Fruit fly (Drosophila melanogaster) whole organism, embryonic: ENCODE data around the gene slpr.

Experiments
- Abd-B ChIP-seq: fragments of 200-800 bp; sonication (Bioruptor generic); optimal IDR thresholded peaks from 2 replicates; lab custom pipeline; 2018; ENCODE audit warnings: missing biosample characterization, mild to moderate bottlenecking, missing genetic modification characterization, moderate library complexity
- Ada2b ChIP-seq: fragments of 200-800 bp; sonication (Bioruptor generic); IDR thresholded peaks from 2 replicates; pipeline ENCODE4 v1.3.6; 2022; ENCODE audit warnings: missing biosample characterization, missing genetic modification characterization
- Antp ChIP-seq: fragments of 200-800 bp; sonication (Bioruptor generic); optimal IDR thresholded peaks from 3 replicates; lab custom pipeline; 2016; ENCODE audit warnings: missing biosample characterization, missing genetic modification characterization
- B-H1 ChIP-seq: fragments of 200-800 bp; sonication (Bioruptor generic); IDR thresholded peaks from 3 replicates; pipeline ENCODE4 v1.3.6; 2022; ENCODE audit warnings: missing biosample characterization, missing genetic modification characterization
- BtbVII ChIP-seq: fragments of 200-800 bp; sonication (Bioruptor generic); optimal IDR thresholded peaks from 3 replicates; lab custom pipeline; 2017; ENCODE audit warnings: missing biosample characterization, mild to moderate bottlenecking, missing genetic modification characterization
- CG10366 ChIP-seq: fragments of 200-800 bp; sonication (Bioruptor generic); IDR thresholded peaks from 2 replicates; pipeline ENCODE4 v1.3.6; 2022; ENCODE audit warnings: missing biosample characterization, missing genetic modification characterization
- CG10431 ChIP-seq: fragments of 200-800 bp; sonication (Bioruptor generic); optimal IDR thresholded peaks from 3 replicates; lab custom pipeline; 2018; ENCODE audit warnings: missing biosample characterization, mild to moderate bottlenecking, missing genetic modification characterization
- CG11085 ChIP-seq: fragments of 200-800 bp; sonication (Bioruptor generic); IDR thresholded peaks from 2 replicates; pipeline ENCODE4 v1.3.6; 2022; ENCODE audit warnings: missing biosample characterization, missing genetic modification characterization
- CG12299 ChIP-seq: fragments of 200-800 bp; sonication (Bioruptor generic); optimal IDR thresholded peaks from 2 replicates; lab custom pipeline; 2018; ENCODE audit warnings: missing biosample characterization, mild to moderate bottlenecking, missing genetic modification characterization
- CG12769 ChIP-seq: fragments of 200-800 bp; sonication (Bioruptor generic); optimal IDR thresholded peaks from 2 replicates; lab custom pipeline; 2019; ENCODE audit warnings: missing biosample characterization, mild to moderate bottlenecking, missing genetic modification characterization, moderate library complexity
- CG15479 ChIP-seq: fragments of 200-800 bp; sonication (Bioruptor generic); optimal IDR thresholded peaks from 3 replicates; lab custom pipeline; 2019; ENCODE audit warnings: missing biosample characterization, mild to moderate bottlenecking, missing genetic modification characterization, moderate library complexity
- CG1603 ChIP-seq: fragments of 200-800 bp; sonication (Bioruptor generic); optimal IDR thresholded peaks from 2 replicates; lab custom pipeline; 2019; ENCODE audit warnings: missing biosample characterization, mild to moderate bottlenecking, missing genetic modification characterization, moderate library complexity
- CG16863 ChIP-seq: fragments of 200-800 bp; sonication (Bioruptor generic); optimal IDR thresholded peaks from 3 replicates; lab custom pipeline; 2016; ENCODE audit warnings: missing biosample characterization, missing genetic modification characterization
- CG1832 ChIP-seq: fragments of 200-800 bp; sonication (Bioruptor generic); optimal IDR thresholded peaks from 2 replicates; lab custom pipeline; 2017; ENCODE audit warnings: missing biosample characterization, mild to moderate bottlenecking, missing genetic modification characterization, inconsistent platforms
- CG2120 ChIP-seq: fragments of 200-800 bp; sonication (Bioruptor generic); optimal IDR thresholded peaks from 3 replicates; lab custom pipeline; 2016; ENCODE audit warnings: missing biosample characterization, missing genetic modification characterization
- CG2199 ChIP-seq: fragments of 200-800 bp; sonication (Bioruptor generic); IDR thresholded peaks from 3 replicates; pipeline ENCODE4 v1.3.6; 2022; ENCODE audit warnings: missing biosample characterization, missing genetic modification characterization
- CG30431 ChIP-seq: fragments of 200-800 bp; sonication (Bioruptor generic); optimal IDR thresholded peaks from 2 replicates; lab custom pipeline; 2017; ENCODE audit warnings: missing biosample characterization, missing genetic modification characterization
- CG32532 ChIP-seq: fragments of 200-800 bp; sonication (Bioruptor generic); IDR thresholded peaks from 2 replicates; pipeline ENCODE4 v1.3.6; 2022; ENCODE audit warnings: missing biosample characterization, missing genetic modification characterization
- CG32767 ChIP-seq: fragments of 200-800 bp; sonication (Bioruptor generic); IDR thresholded peaks from 2 replicates; pipeline ENCODE4 v1.3.6; 2022; ENCODE audit warnings: missing biosample characterization, missing genetic modification characterization
- CG32772 ChIP-seq: fragments of 200-800 bp; sonication (Bioruptor generic); IDR thresholded peaks from 2 replicates; pipeline ENCODE4 v1.3.6; 2022; ENCODE audit warnings: missing biosample characterization, missing genetic modification characterization
- CG34376 ChIP-seq: fragments of 200-800 bp; sonication (Bioruptor generic); optimal IDR thresholded peaks from 2 replicates; lab custom pipeline; 2018; ENCODE audit warnings: missing biosample characterization, mild to moderate bottlenecking, missing genetic modification characterization
- CG3838 ChIP-seq: fragments of 200-800 bp; sonication (Bioruptor generic); optimal IDR thresholded peaks from 3 replicates; lab custom pipeline; 2016; ENCODE audit warnings: missing biosample characterization, missing genetic modification characterization
- CG7357 ChIP-seq: fragments of 200-800 bp; sonication (Bioruptor generic); IDR thresholded peaks from 3 replicates; pipeline ENCODE4 v1.3.6; 2022; ENCODE audit warnings: missing biosample characterization, missing genetic modification characterization
- CG9437 ChIP-seq: fragments of 200-800 bp; sonication (Bioruptor generic); optimal IDR thresholded peaks from 2 replicates; lab custom pipeline; 2018; ENCODE audit warnings: missing biosample characterization, mild to moderate bottlenecking, missing genetic modification characterization
- CHES-1-like ChIP-seq: fragments of 200-800 bp; sonication (Bioruptor generic); optimal IDR thresholded peaks from 2 replicates; lab custom pipeline; 2016; ENCODE audit warnings: missing biosample characterization, missing genetic modification characterization
- Dfd ChIP-seq, 2 experiments: fragments of >200 bp; optimal IDR thresholded peaks; 2 replicates each; lab custom pipeline; 2017; ENCODE audit warnings: missing biosample characterization in 2 of 2, missing genetic modification characterization in 2 of 2
- Dip2 ChIP-seq: fragments of 200-800 bp; sonication (Bioruptor generic); IDR thresholded peaks from 2 replicates; pipeline ENCODE4 v1.3.6; 2022; ENCODE audit warnings: missing biosample characterization, missing genetic modification characterization
- Hr39 ChIP-seq: fragments of >200 bp; optimal IDR thresholded peaks from 2 replicates; lab custom pipeline; 2017
- Max ChIP-seq: fragments of 200-800 bp; sonication (Bioruptor generic); optimal IDR thresholded peaks from 2 replicates; lab custom pipeline; 2016; ENCODE audit warnings: missing biosample characterization, mild to moderate bottlenecking, missing genetic modification characterization
- NC2α ChIP-seq: fragments of 200-800 bp; sonication (Bioruptor generic); optimal IDR thresholded peaks from 2 replicates; lab custom pipeline; 2016; ENCODE audit warnings: missing biosample characterization, missing genetic modification characterization
- Poxn ChIP-seq: fragments of 200-800 bp; sonication (Bioruptor generic); IDR thresholded peaks from 2 replicates; pipeline ENCODE4 v1.3.6; 2022; ENCODE audit warnings: missing biosample characterization, missing genetic modification characterization
- Side ChIP-seq: fragments of 200-800 bp; sonication (Bioruptor generic); optimal IDR thresholded peaks from 2 replicates; lab custom pipeline; 2016; ENCODE audit warnings: missing biosample characterization, missing genetic modification characterization
- TFAM ChIP-seq: fragments of 200-800 bp; sonication (Bioruptor generic); optimal IDR thresholded peaks from 2 replicates; lab custom pipeline; 2017; ENCODE audit warnings: missing biosample characterization, missing genetic modification characterization, inconsistent platforms
- bab2 ChIP-seq: fragments of 200-800 bp; sonication (Bioruptor generic); optimal IDR thresholded peaks from 2 replicates; lab custom pipeline; 2016; ENCODE audit warnings: missing biosample characterization, missing genetic modification characterization
- bbx ChIP-seq: fragments of 200-800 bp; sonication (Bioruptor generic); IDR thresholded peaks from 2 replicates; pipeline ENCODE4 v1.3.6; 2022; ENCODE audit warnings: missing biosample characterization, missing genetic modification characterization; ENCODE audit not compliant: partially characterized antibody
- chn ChIP-seq: fragments of 200-800 bp; sonication (Bioruptor generic); optimal IDR thresholded peaks from 2 replicates; lab custom pipeline; 2016; ENCODE audit warnings: missing biosample characterization, missing genetic modification characterization
- dmrt11E ChIP-seq: fragments of 200-800 bp; sonication (Bioruptor generic); optimal IDR thresholded peaks from 3 replicates; lab custom pipeline; 2018; ENCODE audit warnings: missing biosample characterization, mild to moderate bottlenecking, missing genetic modification characterization, moderate library complexity
- dpn ChIP-seq, 2 experiments: fragments of 200-800 bp; sonication (Bioruptor generic); optimal IDR thresholded peaks; 3 replicates each; lab custom pipeline; 2016; ENCODE audit warnings: missing biosample characterization in 2 of 2, missing genetic modification characterization in 2 of 2
- eve ChIP-seq, 2 experiments: fragments of >200 bp; optimal IDR thresholded peaks; 2 replicates each; lab custom pipeline; 2017; ENCODE audit warnings: missing biosample characterization in 2 of 2, missing genetic modification characterization in 2 of 2
- gt ChIP-seq: fragments of 200-800 bp; sonication (Bioruptor generic); IDR thresholded peaks from 2 replicates; pipeline ENCODE4 v1.3.6; 2022; ENCODE audit warnings: missing biosample characterization, missing genetic modification characterization
- hkb ChIP-seq, 2 experiments: fragments of 200-800 bp in 1 of 2; fragments of >200 bp in 1 of 2; sonication (Bioruptor generic) in 1 of 2; IDR thresholded peaks in 1 of 2; optimal IDR thresholded peaks in 1 of 2; 2 replicates each; pipeline versions ENCODE4 v1.3.6 to Lab custom; 2017 to 2022; ENCODE audit warnings: missing biosample characterization in 1 of 2, missing genetic modification characterization in 1 of 2
- jigr1 ChIP-seq: fragments of 200-800 bp; sonication (Bioruptor generic); IDR thresholded peaks from 3 replicates; pipeline ENCODE4 v1.3.6; 2022; ENCODE audit warnings: missing biosample characterization, missing genetic modification characterization
- klu ChIP-seq: fragments of 200-800 bp; sonication (Bioruptor generic); IDR thresholded peaks from 2 replicates; pipeline ENCODE4 v1.3.6; 2022; ENCODE audit warnings: missing biosample characterization, missing genetic modification characterization
- luna ChIP-seq: fragments of 200-800 bp; sonication (Bioruptor generic); optimal IDR thresholded peaks from 2 replicates; lab custom pipeline; 2016; ENCODE audit warnings: missing biosample characterization, missing genetic modification characterization
- nmo ChIP-seq: fragments of 200-800 bp; sonication (Bioruptor generic); optimal IDR thresholded peaks from 2 replicates; lab custom pipeline; 2018; ENCODE audit warnings: missing biosample characterization, mild to moderate bottlenecking, missing genetic modification characterization, moderate library complexity
- pho ChIP-seq: fragments of 200-800 bp; sonication (Bioruptor generic); optimal IDR thresholded peaks from 2 replicates; lab custom pipeline; 2016; ENCODE audit warnings: missing biosample characterization, missing genetic modification characterization
- sc ChIP-seq, 3 experiments: fragments of >200 bp in 2 of 3; fragments of 200-800 bp in 1 of 3; sonication (Bioruptor generic) in 1 of 3; optimal IDR thresholded peaks; 2 replicates in 2 of 3; 3 replicates in 1 of 3; lab custom pipeline; 2017; ENCODE audit warnings: mild to moderate bottlenecking in 1 of 3, missing biosample characterization in 1 of 3, missing genetic modification characterization in 1 of 3, missing genetic modification reagents in 1 of 3
- sug ChIP-seq: fragments of 200-800 bp; optimal IDR thresholded peaks from 2 replicates; lab custom pipeline; 2019; ENCODE audit warnings: missing biosample characterization, mild to moderate bottlenecking, missing genetic modification characterization, moderate library complexity
- tna ChIP-seq: fragments of 200-800 bp; sonication (Bioruptor generic); IDR thresholded peaks from 2 replicates; pipeline ENCODE4 v1.3.6; 2022; ENCODE audit warnings: missing biosample characterization, missing genetic modification characterization; ENCODE audit not compliant: partially characterized antibody
- twi ChIP-seq: fragments of 200-800 bp; optimal IDR thresholded peaks from 2 replicates; lab custom pipeline; 2019; ENCODE audit warnings: missing biosample characterization, mild to moderate bottlenecking, missing genetic modification characterization, moderate library complexity

The slpr gene

DNA sequence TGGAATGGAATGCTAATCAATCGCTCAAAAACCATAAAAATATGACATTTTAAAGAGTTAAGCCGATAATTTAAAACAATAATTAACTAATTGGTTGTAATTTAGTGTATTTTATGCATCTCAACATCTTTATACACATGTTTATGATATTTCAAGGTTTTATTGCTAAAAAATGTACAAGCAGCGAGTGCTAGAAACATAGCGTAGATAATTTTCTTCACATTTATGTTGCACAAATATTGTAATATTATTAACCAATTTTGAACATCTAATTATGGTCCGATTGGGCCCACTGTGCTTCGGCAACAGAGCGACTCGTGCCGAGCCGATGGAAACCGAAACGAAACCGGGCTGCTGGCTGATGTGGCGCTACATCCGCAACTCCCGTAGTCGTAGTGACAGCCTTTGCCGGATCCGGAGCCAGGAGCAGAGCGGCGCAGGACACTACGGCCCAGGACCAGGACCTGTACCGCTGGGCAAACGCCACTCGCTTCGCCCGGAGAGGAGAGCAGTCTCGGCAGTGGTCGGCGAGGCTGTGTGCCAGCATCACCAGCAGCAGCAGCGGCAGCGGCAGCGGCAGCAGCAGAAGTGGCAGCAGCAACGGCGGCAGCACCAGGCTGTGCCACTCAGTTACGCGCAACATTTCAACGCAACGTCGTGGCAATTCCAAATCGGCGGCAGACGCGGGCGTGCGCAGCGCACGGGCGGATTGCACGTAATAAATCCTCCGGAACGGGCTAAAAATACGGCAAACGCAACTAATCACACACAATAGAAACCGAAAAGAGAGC is 1.4 kb upstream of the slpr start, which contains the start of gene sdt:
Gene sdt, plus strand, starts transcription at position 385 of the 791 bp plus-strand sequence.
- TF ChIP-seq Antp (GFP tag; lab: Kevin White, UChicago) (no peak), Dip2 (GFP tag; lab: Robert Waterston, UW) (no peak), CG32532 (GFP tag; lab: Robert Waterston, UW) (no peak), Max (no peak), Abd-B (GFP tag; lab: Kevin White, UChicago) (peak; percentile 36), CG12299 (tag; lab: Kevin White, UChicago) (no peak), sc (optimal IDR thresholded peaks at IDR 0.05; lab: Kevin White, UChicago) (no peak), sc (GFP tag; optimal IDR thresholded peaks at IDR 0.05; lab: Kevin White, UChicago) (no peak), CG9437 (peak; percentile 43), sug (peak; percentile 7), CG11085 (GFP tag; lab: Robert Waterston, UW) (no peak), hkb (optimal IDR thresholded peaks at IDR 0.05; lab: Kevin White, UChicago) (no peak), hkb (GFP tag; IDR thresholded peaks at IDR 0.05; lab: Robert Waterston, UW) (no peak), CG1832 (no peak), CG32767 (no peak), nmo (GFP tag; lab: Kevin White, UChicago) (peak; percentile 75), CG10366 (GFP tag; lab: Robert Waterston, UW) (no peak), chn (GFP tag; lab: Kevin White, UChicago) (no peak), TFAM (no peak), NC2α (GFP tag; lab: Kevin White, UChicago) (no peak), CHES-1-like (GFP tag; lab: Kevin White, UChicago) (no peak), CG16863 (GFP tag; lab: Kevin White, UChicago) (no peak), bbx (GFP tag; lab: Robert Waterston, UW) (no peak), tna (GFP tag; lab: Robert Waterston, UW) (no peak), luna (no peak), CG2120 (GFP tag; lab: Kevin White, UChicago) (peak; percentile 8), CG15479 (GFP tag; lab: Kevin White, UChicago) (no peak), Ada2b (GFP tag; lab: Robert Waterston, UW) (no peak), CG34376 (no peak), twi (tag; lab: Kevin White, UChicago) (no peak), Dfd (GFP tag; optimal IDR thresholded peaks at IDR 0.05; lab: Kevin White, UChicago) (no peak), B-H1 (no peak), Hr39 (lab: Kevin White, UChicago) (no peak), CG30431 (GFP tag; lab: Kevin White, UChicago) (no peak), dmrt11E (no peak), CG1603 (tag; lab: Kevin White, UChicago) (peak; percentile 2), pho (GFP tag; lab: Kevin White, UChicago) (no peak), CG2199 (GFP tag; lab: Robert Waterston, UW) (no peak), klu (GFP tag; lab: Robert Waterston, UW) (no peak), CG7357 (GFP tag; lab: Robert Waterston, UW) (no peak), CG32772 (GFP tag; lab: Robert Waterston, UW) (no peak), jigr1 (GFP tag; lab: Robert Waterston, UW) (no peak), Side (GFP tag; lab: Kevin White, UChicago) (no peak), BtbVII (GFP tag; lab: Kevin White, UChicago) (no peak), CG12769 (tag; lab: Kevin White, UChicago) (no peak), CG10431 (GFP tag; lab: Kevin White, UChicago) (no peak), eve (GFP tag; optimal IDR thresholded peaks at IDR 0.05; lab: Kevin White, UChicago) (no peak), CG3838 (no peak), dpn (GFP tag; optimal IDR thresholded peaks at IDR 0.05; lab: Kevin White, UChicago) (peak in 1 of 2 experiments; percentile 4), bab2 (GFP tag; lab: Kevin White, UChicago) (peak; percentile 28), gt (GFP tag; lab: Robert Waterston, UW) (no peak), Poxn (GFP tag; lab: Robert Waterston, UW) (no peak)
